Fruit fly (Drosophila melanogaster): ENCODE results near the gene tal-3A.

The tal-3A gene

DNA sequence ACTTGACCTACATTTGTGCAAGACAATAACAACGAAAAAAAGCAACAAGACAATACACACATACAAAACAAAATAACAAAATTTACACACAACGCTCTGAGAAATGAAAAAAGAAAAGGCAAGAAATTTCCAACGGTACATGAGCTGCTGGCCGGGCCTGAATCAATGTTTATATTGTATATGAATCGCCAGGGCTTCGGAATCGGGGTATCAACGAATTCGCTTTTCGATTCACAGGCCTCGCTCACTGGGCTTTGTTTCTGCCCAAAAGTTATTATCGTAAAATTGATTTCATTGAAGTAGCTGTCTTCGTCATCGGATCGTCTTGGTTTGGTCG is 3.4 kb downstream of the tal-3A start:
- TF ChIP-seq Ets21C (GFP tag; optimal IDR thresholded peaks at IDR 0.05) (no peak), svp (GFP tag) (peak; percentile 29), Sox15 (GFP tag; optimal IDR thresholded peaks at IDR 0.05) (no peak), CG34406 (GFP tag; optimal IDR thresholded peaks at IDR 0.05) (peak; percentile 41), Hr39 (GFP tag; optimal IDR thresholded peaks at IDR 0.05) (no peak), Hr38 (GFP tag; optimal IDR thresholded peaks at IDR 0.05) (no peak), eg (GFP tag; IDR thresholded peaks at IDR 0.05) (peak; percentile 73), fkh (GFP tag; optimal IDR thresholded peaks at IDR 0.05) (peak; percentile 27), CG6792 (GFP tag; optimal IDR thresholded peaks at IDR 0.05) (peak; percentile 18), CG3032 (tag; optimal IDR thresholded peaks at IDR 0.05) (peak; percentile 13), CG6276 (GFP tag; optimal IDR thresholded peaks at IDR 0.05) (peak; percentile 4), lz (GFP tag; optimal IDR thresholded peaks at IDR 0.05) (peak; percentile 21), CG10631 (GFP tag; optimal IDR thresholded peaks at IDR 0.05) (no peak), CG16779 (tag; optimal IDR thresholded peaks at IDR 0.05) (no peak), Eip93F (GFP tag; optimal IDR thresholded peaks at IDR 0.05) (no peak), salr (GFP tag; optimal IDR thresholded peaks at IDR 0.05) (no peak), acj6 (GFP tag; optimal IDR thresholded peaks at IDR 0.05) (no peak), Ets96B (tag; optimal IDR thresholded peaks at IDR 0.05) (peak; percentile 3), vri (GFP tag; optimal IDR thresholded peaks at IDR 0.05) (peak; percentile 17), Lpt (GFP tag; optimal IDR thresholded peaks at IDR 0.05) (no peak), CG8119 (GFP tag; IDR thresholded peaks at IDR 0.05) (peak; percentile 36; the same call in 1 of the 3 replicates), CG6163 (GFP tag; IDR thresholded peaks at IDR 0.05) (peak; percentile 67; the same call in 2 of the 3 replicates), CG1621 (tag; optimal IDR thresholded peaks at IDR 0.05) (no peak), Sox14 (GFP tag; optimal IDR thresholded peaks at IDR 0.05) (peak; percentile 20), Met (GFP tag; optimal IDR thresholded peaks at IDR 0.05) (peak; percentile 12), CG6854 (GFP tag; optimal IDR thresholded peaks at IDR 0.05) (peak; percentile 93), CG4318 (GFP tag; optimal IDR thresholded peaks at IDR 0.05) (no peak), Smox (GFP tag; optimal IDR thresholded peaks at IDR 0.05) (peak; percentile 32), CG8632 (GFP tag; optimal IDR thresholded peaks at IDR 0.05) (peak; percentile 43), Gug (GFP tag; IDR thresholded peaks at IDR 0.05) (no peak), net (GFP tag; optimal IDR thresholded peaks at IDR 0.05) (peak; percentile 60), CG3919 (GFP tag; optimal IDR thresholded peaks at IDR 0.05) (peak; percentile 21), CG15336 (GFP tag; IDR thresholded peaks at IDR 0.05) (no peak; the same call in 1 of the 2 replicates), CG11294 (GFP tag; IDR thresholded peaks at IDR 0.05) (no peak), CG11902 (GFP tag; optimal IDR thresholded peaks at IDR 0.05) (no peak), fd59A (GFP tag; optimal IDR thresholded peaks at IDR 0.05) (no peak), CG8319 (GFP tag; optimal IDR thresholded peaks at IDR 0.05) (peak; percentile 0), pdm3 (GFP tag; optimal IDR thresholded peaks at IDR 0.05) (peak; percentile 41), CG10669 (GFP tag; optimal IDR thresholded peaks at IDR 0.05) (peak; percentile 18), Sox102F (GFP tag; optimal IDR thresholded peaks at IDR 0.05) (peak; percentile 53), CG11762 (GFP tag; optimal IDR thresholded peaks at IDR 0.05; ENCODE audit: insufficient read depth) (no peak), spab (GFP tag; optimal IDR thresholded peaks at IDR 0.05) (peak; percentile 8), esn (GFP tag; optimal IDR thresholded peaks at IDR 0.05) (no peak), cyc (GFP tag; optimal IDR thresholded peaks at IDR 0.05) (peak; percentile 3), Eip78C (GFP tag) (peak; percentile 82), CG7368 (GFP tag; optimal IDR thresholded peaks at IDR 0.05) (no peak), dac (GFP tag; optimal IDR thresholded peaks at IDR 0.05) (no peak), fd85E (GFP tag; optimal IDR thresholded peaks at IDR 0.05) (no peak), Eip75B (GFP tag; optimal IDR thresholded peaks at IDR 0.05) (peak; percentile 73), CG9139 (GFP tag; optimal IDR thresholded peaks at IDR 0.05) (no peak), CG6808 (GFP tag; optimal IDR thresholded peaks at IDR 0.05) (peak; percentile 36), CG32006 (GFP tag; optimal IDR thresholded peaks at IDR 0.05) (no peak), OdsH (GFP tag; optimal IDR thresholded peaks at IDR 0.05) (no peak), topi (GFP tag; optimal IDR thresholded peaks at IDR 0.05) (no peak)
